Fruit fly (Drosophila melanogaster) whole organism, wandering third instar larva: ENCODE results near the gene Clp.

ENCODE experiments used
- Abd-B ChIP-seq: fragments of >200 bp; optimal IDR thresholded peaks from 2 replicates; lab custom pipeline; 2017; ENCODE audit warnings: missing biosample characterization, missing genetic modification characterization
- CG32264 ChIP-seq: fragments of 200-800 bp; sonication (Bioruptor generic); optimal IDR thresholded peaks from 2 replicates; lab custom pipeline; 2016; ENCODE audit warnings: missing biosample characterization, missing genetic modification characterization
- CG9705 ChIP-seq: fragments of 200-800 bp; sonication (Bioruptor generic); optimal IDR thresholded peaks from 2 replicates; lab custom pipeline; 2018; ENCODE audit warnings: missing biosample characterization, mild to moderate bottlenecking, missing genetic modification characterization
- CrebA ChIP-seq: fragments of 200-800 bp; sonication (Bioruptor generic); optimal IDR thresholded peaks from 2 replicates; lab custom pipeline; 2016; ENCODE audit warnings: missing biosample characterization, mild to moderate bottlenecking, missing genetic modification characterization, borderline replicate concordance
- Dfd ChIP-seq: fragments of >200 bp; optimal IDR thresholded peaks from 2 replicates; lab custom pipeline; 2017; ENCODE audit warnings: missing biosample characterization, missing genetic modification characterization
- Dif ChIP-seq: fragments of 200-275, 200-300 bp; sonication (Bioruptor generic); optimal IDR thresholded peaks from 2 replicates; lab custom pipeline; 2018; ENCODE audit warnings: missing biosample characterization, missing genetic modification characterization; ENCODE audit not compliant: partially characterized antibody
- GATAd ChIP-seq: sonication (Bioruptor generic); optimal IDR thresholded peaks from 2 replicates; lab custom pipeline; 2016; ENCODE audit warnings: missing biosample characterization, missing genetic modification characterization
- HLH106 ChIP-seq: fragments of 200-800 bp; optimal IDR thresholded peaks from 3 replicates; lab custom pipeline; 2019; ENCODE audit warnings: missing biosample characterization, mild to moderate bottlenecking, missing genetic modification characterization, moderate library complexity
- Hnf4 ChIP-seq: fragments of 200-800 bp; sonication (Bioruptor generic); optimal IDR thresholded peaks from 2 replicates; lab custom pipeline; 2016; ENCODE audit warnings: missing biosample characterization, mild to moderate bottlenecking, missing genetic modification characterization
- Hr78 ChIP-seq: fragments of >200 bp; optimal IDR thresholded peaks from 2 replicates; lab custom pipeline; 2017; ENCODE audit warnings: missing biosample characterization, missing genetic modification characterization
- Hr83 ChIP-seq: fragments of 200-300 bp; sonication (Bioruptor generic); optimal IDR thresholded peaks from 2 replicates; lab custom pipeline; 2016; ENCODE audit warnings: missing biosample characterization, mild to moderate bottlenecking, missing genetic modification characterization, moderate library complexity; ENCODE audit not compliant: poor library complexity, severe bottlenecking
- Jra ChIP-seq: sonication (Bioruptor generic); optimal IDR thresholded peaks from 2 replicates; lab custom pipeline; 2016; ENCODE audit warnings: missing biosample characterization, missing genetic modification characterization
- Mio ChIP-seq: sonication (Bioruptor generic); optimal IDR thresholded peaks from 2 replicates; lab custom pipeline; 2016; ENCODE audit warnings: missing biosample characterization, missing genetic modification characterization
- Myc ChIP-seq: fragments of >200 bp; optimal IDR thresholded peaks from 2 replicates; lab custom pipeline; 2017
- N ChIP-seq: fragments of >200 bp; optimal IDR thresholded peaks from 2 replicates; lab custom pipeline; 2018; ENCODE audit warnings: missing biosample characterization, missing external identifiers, missing genetic modification characterization
- OdsH ChIP-seq: fragments of 200-800 bp; sonication (Bioruptor generic); optimal IDR thresholded peaks from 2 replicates; lab custom pipeline; 2016; ENCODE audit warnings: missing biosample characterization, mild to moderate bottlenecking, missing genetic modification characterization
- Rel ChIP-seq, 2 experiments: fragments of 200-800 bp; sonication (Bioruptor generic) in 1 of 2; optimal IDR thresholded peaks; 2 replicates in 1 of 2; 3 replicates in 1 of 2; lab custom pipeline; 2016 to 2019; ENCODE audit warnings: mild to moderate bottlenecking in 2 of 2, missing biosample characterization in 2 of 2, missing genetic modification characterization in 2 of 2, moderate library complexity in 1 of 2
- Sp1 ChIP-seq: fragments of 200-800 bp; sonication (Bioruptor generic); optimal IDR thresholded peaks from 3 replicates; lab custom pipeline; 2019; ENCODE audit warnings: missing biosample characterization, mild to moderate bottlenecking, missing genetic modification characterization, moderate library complexity
- Vsx2 ChIP-seq: fragments of 200-300, 225-300 bp; sonication (Bioruptor generic); optimal IDR thresholded peaks from 2 replicates; lab custom pipeline; 2018; ENCODE audit warnings: missing biosample characterization, missing genetic modification characterization; ENCODE audit not compliant: partially characterized antibody
- br ChIP-seq: fragments of 200-800 bp; sonication (Bioruptor generic); optimal IDR thresholded peaks from 2 replicates; lab custom pipeline; 2016; ENCODE audit warnings: missing biosample characterization, missing genetic modification characterization
- brk ChIP-seq: fragments of 200-800 bp; sonication (Bioruptor generic); optimal IDR thresholded peaks from 2 replicates; lab custom pipeline; 2016; ENCODE audit warnings: missing biosample characterization, mild to moderate bottlenecking, missing genetic modification characterization
- dl ChIP-seq, 2 experiments: fragments of 175-275, 200-275 bp in 1 of 2; fragments of 200-275 bp in 1 of 2; sonication (Bioruptor generic); optimal IDR thresholded peaks; lab custom pipeline; 2018; ENCODE audit warnings: mild to moderate bottlenecking in 2 of 2, missing biosample characterization in 2 of 2, missing genetic modification characterization in 2 of 2, moderate library complexity in 2 of 2; ENCODE audit not compliant: partially characterized antibody in 2 of 2, insufficient read depth in 1 of 2
- dmrt93B ChIP-seq: fragments of 200-800 bp; sonication (Bioruptor generic); optimal IDR thresholded peaks from 2 replicates; lab custom pipeline; 2018; ENCODE audit warnings: missing biosample characterization, mild to moderate bottlenecking, missing genetic modification characterization
- dsf ChIP-seq: sonication (Bioruptor generic); optimal IDR thresholded peaks from 2 replicates; lab custom pipeline; 2016; ENCODE audit warnings: missing biosample characterization, missing genetic modification characterization, borderline replicate concordance
- ey ChIP-seq: fragments of 200-800 bp; sonication (Bioruptor generic); optimal IDR thresholded peaks from 2 replicates; lab custom pipeline; 2016; ENCODE audit warnings: missing biosample characterization, missing genetic modification characterization
- foxo ChIP-seq, 2 experiments: fragments of 200-800 bp; sonication (Bioruptor generic); optimal IDR thresholded peaks; 2 replicates in 1 of 2; 3 replicates in 1 of 2; lab custom pipeline; 2016 to 2017; ENCODE audit warnings: missing biosample characterization in 2 of 2, missing genetic modification characterization in 2 of 2
- fru ChIP-seq: fragments of 200-800 bp; sonication (Bioruptor generic); optimal IDR thresholded peaks from 3 replicates; lab custom pipeline; 2016; ENCODE audit warnings: missing biosample characterization, mild to moderate bottlenecking, missing genetic modification characterization
- h ChIP-seq: fragments of 200-800 bp; sonication (Bioruptor generic); optimal IDR thresholded peaks from 3 replicates; lab custom pipeline; 2016; ENCODE audit warnings: missing biosample characterization, mild to moderate bottlenecking, missing genetic modification characterization
- jim ChIP-seq: fragments of 175-275, 200-325 bp; sonication (Bioruptor generic); optimal IDR thresholded peaks from 2 replicates; lab custom pipeline; 2016; ENCODE audit warnings: missing biosample characterization, mild to moderate bottlenecking, missing genetic modification characterization
- lola ChIP-seq: fragments of >200 bp; optimal IDR thresholded peaks from 2 replicates; lab custom pipeline; 2017; ENCODE audit warnings: missing biosample characterization, missing genetic modification characterization
- pan ChIP-seq: fragments of >200 bp; optimal IDR thresholded peaks from 2 replicates; lab custom pipeline; 2017
- psq ChIP-seq: fragments of 200-800 bp; sonication (Bioruptor generic); optimal IDR thresholded peaks from 3 replicates; lab custom pipeline; 2017; ENCODE audit warnings: missing biosample characterization, mild to moderate bottlenecking, missing genetic modification characterization, moderate library complexity
- rgr ChIP-seq: fragments of 200-800 bp; sonication (Bioruptor generic); optimal IDR thresholded peaks from 3 replicates; lab custom pipeline; 2016; ENCODE audit warnings: missing biosample characterization, mild to moderate bottlenecking, missing genetic modification characterization
- sage ChIP-seq: fragments of 200-800 bp; sonication (Bioruptor generic); optimal IDR thresholded peaks from 2 replicates; lab custom pipeline; 2016; ENCODE audit warnings: missing biosample characterization, mild to moderate bottlenecking, missing genetic modification characterization
- sv ChIP-seq: fragments of 200-800 bp; sonication (Bioruptor generic); optimal IDR thresholded peaks from 3 replicates; lab custom pipeline; 2016; ENCODE audit warnings: missing biosample characterization, missing genetic modification characterization
- tai ChIP-seq: sonication (Bioruptor generic); optimal IDR thresholded peaks from 2 replicates; lab custom pipeline; 2016; ENCODE audit warnings: missing biosample characterization, missing genetic modification characterization
- usp ChIP-seq: fragments of >200 bp; optimal IDR thresholded peaks from 2 replicates; lab custom pipeline; 2017; ENCODE audit warnings: missing biosample characterization, missing genetic modification characterization
- woc ChIP-seq: sonication (Bioruptor generic); optimal IDR thresholded peaks from 2 replicates; lab custom pipeline; 2016; ENCODE audit warnings: missing biosample characterization, mild to moderate bottlenecking, missing genetic modification characterization

The Clp gene

DNA sequence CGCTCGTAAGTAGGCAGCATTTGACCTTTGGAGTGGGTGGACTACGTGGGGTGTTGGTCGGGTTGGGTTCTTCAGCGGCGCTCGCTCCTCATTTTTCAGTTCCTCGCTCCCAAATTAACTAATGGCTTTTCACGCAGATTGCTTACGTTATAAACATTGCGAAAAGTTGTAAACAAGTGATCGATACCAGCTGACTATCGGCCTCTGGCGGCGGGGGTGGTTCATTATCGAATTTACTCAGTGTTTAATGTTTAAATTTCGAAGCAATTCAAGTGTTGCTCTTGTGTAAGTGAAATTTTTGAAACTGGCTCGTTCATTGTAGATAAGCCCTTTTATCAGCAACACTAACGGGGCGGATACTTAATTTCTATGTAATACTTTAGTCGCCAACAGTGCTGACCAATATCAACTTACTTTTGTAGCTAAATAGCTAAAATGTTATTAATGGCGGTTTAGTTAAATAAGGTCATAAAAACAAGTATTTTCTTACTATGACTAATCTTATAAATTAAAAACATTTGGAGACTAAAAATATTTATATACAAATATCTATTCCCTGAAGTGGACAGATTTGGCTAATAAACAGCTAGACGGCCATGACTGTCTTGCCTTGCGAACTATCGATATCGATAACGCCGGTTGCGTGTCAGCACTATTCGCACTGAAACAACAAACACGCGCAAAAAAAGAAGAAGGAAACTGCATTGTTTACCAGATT, at the start of gene Clp, which contains the start of gene PGAP2:
TSS of gene Clp (plus strand) at position 650 of the 718 bp plus-strand sequence.
TSS of gene PGAP2 (minus strand) at position 194 of the 718 bp plus-strand sequence.
- peak; percentile 74 for TF ChIP-seq Sp1 (GFP tag; lab: Kevin White, UChicago)
- TF ChIP-seq Abd-B (GFP tag; lab: Kevin White, UChicago), result no peak
- peak; percentile 97 for TF ChIP-seq Myc (lab: Kevin White, UChicago)
- peak; percentile 84 for TF ChIP-seq HLH106 (tag; lab: Kevin White, UChicago)
- no peak for TF ChIP-seq Dfd (GFP tag; lab: Kevin White, UChicago)
- TF ChIP-seq CG32264 (GFP tag; lab: Kevin White, UChicago), result no peak
- no peak for TF ChIP-seq pan (lab: Kevin White, UChicago)
- TF ChIP-seq jim (GFP tag; lab: Kevin White, UChicago), result no peak
- TF ChIP-seq rgr (GFP tag; lab: Kevin White, UChicago), result peak; percentile 69
- peak; percentile 32 for TF ChIP-seq sv (GFP tag; lab: Kevin White, UChicago)
- no peak for TF ChIP-seq brk (GFP tag; lab: Kevin White, UChicago)
- TF ChIP-seq foxo (GFP tag; optimal IDR thresholded peaks at IDR 0.05; lab: Kevin White, UChicago), result peak in 1 of 2 experiments; percentile 81
- no peak for TF ChIP-seq Rel (GFP tag; optimal IDR thresholded peaks at IDR 0.05; lab: Kevin White, UChicago)
- no peak for TF ChIP-seq Rel (tag; optimal IDR thresholded peaks at IDR 0.05; lab: Kevin White, UChicago)
- no peak for TF ChIP-seq Hr78 (GFP tag; lab: Kevin White, UChicago)
- no peak for TF ChIP-seq lola (GFP tag; lab: Kevin White, UChicago)
- TF ChIP-seq Jra (GFP tag; lab: Kevin White, UChicago), result no peak
- no peak for TF ChIP-seq dl (GFP tag; optimal IDR thresholded peaks at IDR 0.05; lab: Kevin White, UChicago; ENCODE audit: insufficient read depth in 1 of 2, partially characterized antibody in 2 of 2)
- no peak for TF ChIP-seq fru
- no peak for TF ChIP-seq woc (GFP tag; lab: Kevin White, UChicago)
- TF ChIP-seq Vsx2 (GFP tag; lab: Kevin White, UChicago), result no peak
- TF ChIP-seq GATAd (GFP tag; lab: Kevin White, UChicago), result no peak
- no peak for TF ChIP-seq Hnf4 (GFP tag; lab: Kevin White, UChicago)
- TF ChIP-seq ey, result peak; percentile 63
- no peak for TF ChIP-seq CrebA
- no peak for TF ChIP-seq Mio (GFP tag; lab: Kevin White, UChicago)
- TF ChIP-seq Dif (GFP tag; lab: Kevin White, UChicago), result no peak
- no peak for TF ChIP-seq dmrt93B (GFP tag; lab: Kevin White, UChicago)
- TF ChIP-seq psq (GFP tag; lab: Kevin White, UChicago), result peak; percentile 57
- no peak for TF ChIP-seq Hr83 (GFP tag; lab: Kevin White, UChicago)
- no peak for TF ChIP-seq usp (GFP tag; lab: Kevin White, UChicago)
- no peak for TF ChIP-seq sage (GFP tag; lab: Kevin White, UChicago)
- TF ChIP-seq CG9705 (GFP tag; lab: Kevin White, UChicago), result peak; percentile 65
- no peak for TF ChIP-seq tai
- no peak for TF ChIP-seq N
- TF ChIP-seq br, result no peak
- no peak for TF ChIP-seq h (GFP tag; lab: Kevin White, UChicago)
- TF ChIP-seq dsf, result no peak
- TF ChIP-seq OdsH (GFP tag; lab: Kevin White, UChicago), result peak; percentile 68

DNA sequence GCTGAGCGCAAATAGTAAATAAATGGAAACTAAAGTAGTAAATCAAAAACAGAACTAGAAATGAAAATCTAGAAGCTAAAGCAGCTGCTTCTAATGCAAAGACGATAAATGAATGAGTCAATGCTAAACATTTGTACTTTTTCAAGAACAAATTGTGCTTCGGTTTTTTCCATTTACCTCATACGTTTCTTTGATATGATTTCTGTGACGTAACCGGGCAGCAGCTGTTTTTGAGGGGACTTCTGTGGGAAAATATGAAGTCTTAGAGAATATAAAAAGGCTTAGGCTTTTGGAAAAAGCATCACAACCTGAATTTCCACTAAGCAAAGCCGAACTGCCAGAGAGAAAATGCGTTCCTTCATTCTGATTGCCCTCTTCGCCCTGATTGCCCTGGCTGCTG, 46.5 kb upstream of the Clp start, which contains the start of gene CG12506:
TSS of gene CG12506 (plus strand) at position 301 of the 400 bp plus-strand sequence.
- no peak for TF ChIP-seq brk (GFP tag; lab: Kevin White, UChicago)
- TF ChIP-seq usp (GFP tag; lab: Kevin White, UChicago), result no peak
